Worm (Caenorhabditis elegans) whole organism, midembryonic: ENCODE results near the gene C06E4.6.

Experiments used
- flt-1 ChIP-seq: fragments of 200-800 bp; sonication (Bioruptor generic); IDR thresholded peaks from 2 replicates; pipeline ENCODE4 v1.3.6; 2022; ENCODE audit warnings: missing genetic modification characterization, missing compliant biosample characterization
- ref-1 ChIP-seq: fragments of 200-800 bp; sonication (Bioruptor generic); conservative IDR thresholded peaks from 2 replicates; pipeline ENCODE4 v1.3.6; 2022; ENCODE audit warnings: missing genetic modification reagents, missing genetic modification characterization, missing compliant biosample characterization
- ztf-23 ChIP-seq: fragments of 200-800 bp; sonication (Bioruptor generic); IDR thresholded peaks from 2 replicates; pipeline ENCODE4 v1.3.6; 2022; ENCODE audit warnings: missing genetic modification reagents, missing genetic modification characterization, missing compliant biosample characterization
- ztf-29 ChIP-seq: fragments of 200-800 bp; sonication (Bioruptor generic); IDR thresholded peaks from 2 replicates; pipeline ENCODE4 v1.3.6; 2022; ENCODE audit warnings: missing genetic modification reagents, missing genetic modification characterization, missing compliant biosample characterization

DNA sequence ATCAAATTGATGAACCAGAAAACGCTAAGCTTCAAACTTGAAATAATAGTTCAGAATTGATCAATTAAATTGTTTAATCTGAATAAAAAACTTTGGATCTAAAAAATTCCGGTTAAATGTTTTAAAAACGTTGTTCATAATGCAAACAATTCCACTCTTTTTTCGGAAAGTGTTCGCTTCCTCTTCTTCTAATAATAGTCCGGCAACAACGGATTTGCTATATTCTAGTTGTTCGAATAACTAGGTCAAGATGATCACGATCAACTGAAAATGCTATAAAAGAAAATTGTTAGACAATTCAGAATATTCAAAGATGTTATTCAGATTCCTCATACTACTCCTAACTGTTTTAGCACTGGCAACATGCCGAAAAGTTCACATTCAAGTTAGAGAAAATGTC lies 27.2 kb downstream of the C06E4.6 start, which contains the start of gene D2024.4:
- TF ChIP-seq ztf-23 (GFP tag; lab: Robert Waterston, UW): no peak
- no peak for TF ChIP-seq ztf-29 (GFP tag; lab: Robert Waterston, UW)
- no peak for TF ChIP-seq flt-1 (GFP tag; lab: Robert Waterston, UW)
- no peak for TF ChIP-seq ref-1 (GFP tag; lab: Robert Waterston, UW)
